Worm (Caenorhabditis elegans) whole organism, midembryonic: ENCODE data around the gene T09F5.2.

Experiments used
- T22C8.4 ChIP-seq: fragments of 200-800 bp; sonication (Bioruptor generic); IDR thresholded peaks from 2 replicates; pipeline ENCODE4 v1.3.6; 2022; ENCODE audit warnings: missing genetic modification characterization, missing compliant biosample characterization
- cog-1 ChIP-seq: sonication (generic microtip); optimal IDR thresholded peaks from 2 replicates; lab custom pipeline; 2016; ENCODE audit warnings: missing genetic modification characterization, missing compliant biosample characterization
- flt-1 ChIP-seq: fragments of 200-800 bp; sonication (Bioruptor generic); IDR thresholded peaks from 2 replicates; pipeline ENCODE4 v1.3.6; 2022; ENCODE audit warnings: missing genetic modification characterization, missing compliant biosample characterization
- klf-2 ChIP-seq: fragments of 200-800 bp; sonication (Bioruptor generic); conservative IDR thresholded peaks from 2 replicates; pipeline ENCODE4 v1.3.6; 2022; ENCODE audit warnings: missing genetic modification reagents, missing genetic modification characterization, missing compliant biosample characterization
- med-1 ChIP-seq: sonication (generic microtip); optimal IDR thresholded peaks from 2 replicates; lab custom pipeline; 2017; ENCODE audit warnings: missing genetic modification characterization, mild to moderate bottlenecking, missing compliant biosample characterization, antibody characterized with exemption, missing genetic modification reagents; ENCODE audit not compliant: insufficient read depth
- ref-1 ChIP-seq: fragments of 200-800 bp; sonication (Bioruptor generic); conservative IDR thresholded peaks from 2 replicates; pipeline ENCODE4 v1.3.6; 2022; ENCODE audit warnings: missing genetic modification reagents, missing genetic modification characterization, missing compliant biosample characterization
- tab-1 ChIP-seq: fragments of 200-800 bp; sonication (Bioruptor generic); IDR thresholded peaks from 2 replicates; pipeline ENCODE4 v1.3.6; 2022; ENCODE audit warnings: missing genetic modification characterization, missing compliant biosample characterization
- ztf-23 ChIP-seq: fragments of 200-800 bp; sonication (Bioruptor generic); IDR thresholded peaks from 2 replicates; pipeline ENCODE4 v1.3.6; 2022; ENCODE audit warnings: missing genetic modification reagents, missing genetic modification characterization, missing compliant biosample characterization
- ztf-29 ChIP-seq: fragments of 200-800 bp; sonication (Bioruptor generic); IDR thresholded peaks from 2 replicates; pipeline ENCODE4 v1.3.6; 2022; ENCODE audit warnings: missing genetic modification reagents, missing genetic modification characterization, missing compliant biosample characterization

T09F5.2 gene

DNA sequence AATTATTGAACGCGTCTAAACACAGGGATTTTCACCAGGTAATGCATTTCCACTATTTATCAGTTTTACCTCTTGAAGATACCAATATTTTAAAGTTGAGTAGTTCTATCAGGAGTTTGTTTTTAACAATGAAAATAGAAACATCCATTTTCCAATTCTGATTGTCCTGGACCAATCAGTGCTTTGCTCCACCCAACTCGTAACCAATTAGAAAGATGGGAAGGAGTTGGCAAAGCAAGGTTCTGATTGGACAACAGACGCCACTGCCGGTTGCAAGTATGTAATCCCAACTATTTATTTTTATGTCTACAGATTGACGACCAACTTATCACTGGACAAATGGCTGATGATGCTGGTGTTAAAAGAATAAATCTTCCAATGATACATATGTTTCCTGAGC is 585 bp upstream of the T09F5.2 start:
- TF ChIP-seq ref-1 (GFP tag; lab: Robert Waterston, UW) (no peak), T22C8.4 (GFP tag; lab: Robert Waterston, UW) (no peak), ztf-23 (GFP tag; lab: Robert Waterston, UW) (no peak), med-1 (GFP tag; lab: Kevin White, UChicago) (no peak), ztf-29 (GFP tag; lab: Robert Waterston, UW) (no peak), klf-2 (no peak), cog-1 (tag; lab: Kevin White, UChicago) (no peak), tab-1 (no peak), flt-1 (GFP tag; lab: Robert Waterston, UW) (no peak)

ce11 chrV:15152010-15152409 is 1.2 kb downstream of the T09F5.2 start:
- no peak for TF ChIP-seq ztf-23 (GFP tag; lab: Robert Waterston, UW)
- no peak for TF ChIP-seq tab-1
- TF ChIP-seq ztf-29 (GFP tag; lab: Robert Waterston, UW) = no peak
- no peak for TF ChIP-seq ref-1 (GFP tag; lab: Robert Waterston, UW)
- TF ChIP-seq med-1 (GFP tag; lab: Kevin White, UChicago) = no peak
- TF ChIP-seq klf-2 = no peak
- TF ChIP-seq cog-1 (tag; lab: Kevin White, UChicago) = no peak
- TF ChIP-seq T22C8.4 (GFP tag; lab: Robert Waterston, UW) = no peak
- no peak for TF ChIP-seq flt-1 (GFP tag; lab: Robert Waterston, UW)

ce11 chrV:15153277-15153676 is 2.5 kb downstream of the T09F5.2 start, which contains the start of gene srh-55:
Gene srh-55, plus strand, starts transcription at chrV:15153577.
- TF ChIP-seq T22C8.4 (GFP tag; lab: Robert Waterston, UW) = no peak
- no peak for TF ChIP-seq klf-2
- no peak for TF ChIP-seq med-1 (GFP tag; lab: Kevin White, UChicago)
- no peak for TF ChIP-seq ref-1 (GFP tag; lab: Robert Waterston, UW)
- no peak for TF ChIP-seq ztf-23 (GFP tag; lab: Robert Waterston, UW)
- TF ChIP-seq cog-1 (tag; lab: Kevin White, UChicago) = no peak
- TF ChIP-seq tab-1 = no peak
- TF ChIP-seq flt-1 (GFP tag; lab: Robert Waterston, UW) = no peak
- no peak for TF ChIP-seq ztf-29 (GFP tag; lab: Robert Waterston, UW)

ce11 chrV:15156504-15156903 is 5.7 kb downstream of the T09F5.2 start:
- TF ChIP-seq ztf-23 (GFP tag; lab: Robert Waterston, UW) (no peak), med-1 (GFP tag; lab: Kevin White, UChicago) (no peak), cog-1 (tag; lab: Kevin White, UChicago) (no peak), ztf-29 (GFP tag; lab: Robert Waterston, UW) (no peak), tab-1 (no peak), flt-1 (GFP tag; lab: Robert Waterston, UW) (no peak), ref-1 (GFP tag; lab: Robert Waterston, UW) (no peak), T22C8.4 (GFP tag; lab: Robert Waterston, UW) (no peak), klf-2 (no peak)

DNA sequence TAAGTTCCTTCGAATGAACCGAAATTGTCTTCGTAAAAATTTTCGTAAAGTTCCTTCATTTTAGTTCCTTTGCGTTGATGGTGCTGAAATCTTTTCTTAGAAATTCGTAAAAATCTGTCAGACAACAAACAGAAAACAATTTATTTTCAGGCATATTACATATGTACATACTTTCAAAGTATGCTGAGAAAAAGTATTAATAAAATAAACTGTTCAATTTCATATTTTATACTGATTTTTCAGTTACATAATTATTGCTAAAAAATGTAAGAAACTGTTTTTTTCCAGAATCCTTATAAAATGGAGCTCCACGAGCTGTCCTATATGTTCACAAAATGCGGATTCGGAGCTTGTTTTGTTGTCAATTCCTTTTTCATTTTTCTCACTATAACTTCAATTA is 7.9 kb downstream of the T09F5.2 start, which contains the start of gene str-45:
Gene str-45, plus strand, starts transcription at position 301 of the 400 bp plus-strand sequence.
- TF ChIP-seq klf-2 = no peak
- TF ChIP-seq med-1 (GFP tag; lab: Kevin White, UChicago) = no peak
- no peak for TF ChIP-seq flt-1 (GFP tag; lab: Robert Waterston, UW)
- TF ChIP-seq cog-1 (tag; lab: Kevin White, UChicago) = no peak
- no peak for TF ChIP-seq ref-1 (GFP tag; lab: Robert Waterston, UW)
- TF ChIP-seq T22C8.4 (GFP tag; lab: Robert Waterston, UW) = no peak
- no peak for TF ChIP-seq ztf-23 (GFP tag; lab: Robert Waterston, UW)
- no peak for TF ChIP-seq tab-1
- TF ChIP-seq ztf-29 (GFP tag; lab: Robert Waterston, UW) = no peak

DNA sequence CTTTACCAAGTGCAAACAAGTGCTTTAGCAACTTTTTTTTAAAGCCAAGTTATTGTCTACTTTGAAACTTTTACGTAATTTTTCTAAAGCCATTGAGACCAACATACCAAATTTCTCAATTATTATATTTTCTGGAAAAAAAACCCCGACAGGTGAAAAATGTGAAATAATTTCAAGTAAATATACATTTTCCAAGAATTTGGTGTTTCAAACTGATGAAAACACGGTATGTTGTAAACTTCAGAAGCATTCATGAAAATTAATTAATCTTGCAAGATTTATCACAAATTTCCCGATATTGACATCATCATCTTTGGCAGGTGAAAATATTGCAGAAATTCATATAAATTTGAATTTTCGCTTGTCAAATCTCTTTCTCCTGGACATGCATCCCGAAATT is 11.9 kb downstream of the T09F5.2 start, which contains the start of gene srz-11:
Gene srz-11, plus strand, starts transcription at position 386 of the 400 bp plus-strand sequence.
- TF ChIP-seq med-1 (GFP tag; lab: Kevin White, UChicago) (no peak), ztf-29 (GFP tag; lab: Robert Waterston, UW) (no peak), T22C8.4 (GFP tag; lab: Robert Waterston, UW) (no peak), ref-1 (GFP tag; lab: Robert Waterston, UW) (no peak), klf-2 (no peak), tab-1 (no peak), ztf-23 (GFP tag; lab: Robert Waterston, UW) (no peak), cog-1 (tag; lab: Kevin White, UChicago) (no peak)

DNA sequence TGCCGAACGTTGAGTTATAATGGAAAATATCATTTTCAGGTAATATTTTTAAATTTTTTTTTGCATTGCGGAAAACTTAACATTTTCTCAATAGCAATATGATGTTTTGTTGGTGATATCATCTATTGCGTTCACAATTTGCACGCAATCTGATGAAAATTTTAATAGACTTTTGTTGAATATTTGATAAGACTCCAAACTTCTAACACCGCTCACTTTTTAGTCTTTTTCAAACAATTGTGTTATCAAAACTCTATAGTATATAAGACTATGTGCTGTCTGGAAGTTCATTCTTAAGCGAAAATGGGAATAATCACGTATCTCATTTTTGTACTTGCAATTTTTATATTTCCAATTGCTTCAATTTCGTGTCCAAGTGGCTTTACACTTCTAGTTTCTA is 24.7 kb downstream of the T09F5.2 start, which contains the start of gene clec-47:
Gene clec-47, plus strand, starts transcription at position 301 of the 400 bp plus-strand sequence.
- TF ChIP-seq ztf-23 (GFP tag; lab: Robert Waterston, UW) (no peak), T22C8.4 (GFP tag; lab: Robert Waterston, UW) (no peak), med-1 (GFP tag; lab: Kevin White, UChicago) (no peak), ref-1 (GFP tag; lab: Robert Waterston, UW) (no peak), klf-2 (no peak), cog-1 (tag; lab: Kevin White, UChicago) (no peak), ztf-29 (GFP tag; lab: Robert Waterston, UW) (no peak), flt-1 (GFP tag; lab: Robert Waterston, UW) (no peak), tab-1 (no peak)

ce11 chrV:15179757-15180156 is 29.0 kb downstream of the T09F5.2 start, which contains the start of gene T09F5.10:
Gene T09F5.10, plus strand, starts transcription at chrV:15180057.
- no peak for TF ChIP-seq T22C8.4 (GFP tag; lab: Robert Waterston, UW)
- TF ChIP-seq ref-1 (GFP tag; lab: Robert Waterston, UW) = no peak
- no peak for TF ChIP-seq klf-2
- no peak for TF ChIP-seq ztf-29 (GFP tag; lab: Robert Waterston, UW)
- no peak for TF ChIP-seq cog-1 (tag; lab: Kevin White, UChicago)
- TF ChIP-seq ztf-23 (GFP tag; lab: Robert Waterston, UW) = no peak
- TF ChIP-seq med-1 (GFP tag; lab: Kevin White, UChicago) = no peak
- no peak for TF ChIP-seq tab-1
- TF ChIP-seq flt-1 (GFP tag; lab: Robert Waterston, UW) = no peak

ce11 chrV:15181899-15182298 is 31.1 kb downstream of the T09F5.2 start:
- TF ChIP-seq klf-2 (no peak), ztf-23 (GFP tag; lab: Robert Waterston, UW) (no peak), cog-1 (tag; lab: Kevin White, UChicago) (no peak)
